Worm (Caenorhabditis elegans): ENCODE results near the gene mnk-1.

ce11 chrII:10558345-10558744, 3.5 kb upstream of the mnk-1 start:
- no peak for TF ChIP-seq unc-86 (tag; optimal IDR thresholded peaks at IDR 0.05)
- TF ChIP-seq ceh-82 (tag; optimal IDR thresholded peaks at IDR 0.05), result no peak
- no peak for TF ChIP-seq fos-1 (tag; optimal IDR thresholded peaks at IDR 0.05)
- TF ChIP-seq nhr-71 (tag; optimal IDR thresholded peaks at IDR 0.05), result peak; percentile 37
- no peak for TF ChIP-seq egl-27 (tag; optimal IDR thresholded peaks at IDR 0.05)
- no peak for TF ChIP-seq pqm-1 (tag; optimal IDR thresholded peaks at IDR 0.05)
- TF ChIP-seq alr-1 (tag; optimal IDR thresholded peaks at IDR 0.05; ENCODE audit: borderline replicate concordance), result no peak
- TF ChIP-seq lir-3 (tag; optimal IDR thresholded peaks at IDR 0.05; ENCODE audit: poor library complexity), result peak; percentile 45
- TF ChIP-seq snpc-4 (tag; optimal IDR thresholded peaks at IDR 0.05), result no peak
- TF ChIP-seq mep-1 (tag; optimal IDR thresholded peaks at IDR 0.05), result peak; percentile 18
- TF ChIP-seq mef-2 (tag; optimal IDR thresholded peaks at IDR 0.05), result no peak
- no peak for TF ChIP-seq ceh-63 (GFP tag; optimal IDR thresholded peaks at IDR 0.05)
- TF ChIP-seq efl-1 (optimal IDR thresholded peaks at IDR 0.05), result peak in 1 of 2 experiments; percentile 3
- TF ChIP-seq efl-1 (GFP tag; optimal IDR thresholded peaks at IDR 0.05 in 1 of 2), result peak in 1 of 2 experiments; percentile 89
- no peak for TF ChIP-seq ama-1 (optimal IDR thresholded peaks at IDR 0.05)
